Fruit fly (Drosophila melanogaster) whole organism, wandering third instar larva: ENCODE measurements around the gene CG5934.
A peak's percentile ranks its signal among the peaks of the same experiment; 100 is the strongest.

Experiments
- Abd-B ChIP-seq: fragments of >200 bp; optimal IDR thresholded peaks from 2 replicates; lab custom pipeline; 2017; ENCODE audit warnings: missing biosample characterization, missing genetic modification characterization
- CG32264 ChIP-seq: fragments of 200-800 bp; sonication (Bioruptor generic); optimal IDR thresholded peaks from 2 replicates; lab custom pipeline; 2016; ENCODE audit warnings: missing biosample characterization, missing genetic modification characterization
- CG9705 ChIP-seq: fragments of 200-800 bp; sonication (Bioruptor generic); optimal IDR thresholded peaks from 2 replicates; lab custom pipeline; 2018; ENCODE audit warnings: missing biosample characterization, mild to moderate bottlenecking, missing genetic modification characterization
- CrebA ChIP-seq: fragments of 200-800 bp; sonication (Bioruptor generic); optimal IDR thresholded peaks from 2 replicates; lab custom pipeline; 2016; ENCODE audit warnings: missing biosample characterization, mild to moderate bottlenecking, missing genetic modification characterization, borderline replicate concordance
- Dfd ChIP-seq: fragments of >200 bp; optimal IDR thresholded peaks from 2 replicates; lab custom pipeline; 2017; ENCODE audit warnings: missing biosample characterization, missing genetic modification characterization
- Dif ChIP-seq: fragments of 200-275, 200-300 bp; sonication (Bioruptor generic); optimal IDR thresholded peaks from 2 replicates; lab custom pipeline; 2018; ENCODE audit warnings: missing biosample characterization, missing genetic modification characterization; ENCODE audit not compliant: partially characterized antibody
- GATAd ChIP-seq: sonication (Bioruptor generic); optimal IDR thresholded peaks from 2 replicates; lab custom pipeline; 2016; ENCODE audit warnings: missing biosample characterization, missing genetic modification characterization
- HLH106 ChIP-seq: fragments of 200-800 bp; optimal IDR thresholded peaks from 3 replicates; lab custom pipeline; 2019; ENCODE audit warnings: missing biosample characterization, mild to moderate bottlenecking, missing genetic modification characterization, moderate library complexity
- Hnf4 ChIP-seq: fragments of 200-800 bp; sonication (Bioruptor generic); optimal IDR thresholded peaks from 2 replicates; lab custom pipeline; 2016; ENCODE audit warnings: missing biosample characterization, mild to moderate bottlenecking, missing genetic modification characterization
- Hr78 ChIP-seq: fragments of >200 bp; optimal IDR thresholded peaks from 2 replicates; lab custom pipeline; 2017; ENCODE audit warnings: missing biosample characterization, missing genetic modification characterization
- Hr83 ChIP-seq: fragments of 200-300 bp; sonication (Bioruptor generic); optimal IDR thresholded peaks from 2 replicates; lab custom pipeline; 2016; ENCODE audit warnings: missing biosample characterization, mild to moderate bottlenecking, missing genetic modification characterization, moderate library complexity; ENCODE audit not compliant: poor library complexity, severe bottlenecking
- Jra ChIP-seq: sonication (Bioruptor generic); optimal IDR thresholded peaks from 2 replicates; lab custom pipeline; 2016; ENCODE audit warnings: missing biosample characterization, missing genetic modification characterization
- Mio ChIP-seq: sonication (Bioruptor generic); optimal IDR thresholded peaks from 2 replicates; lab custom pipeline; 2016; ENCODE audit warnings: missing biosample characterization, missing genetic modification characterization
- Myc ChIP-seq: fragments of >200 bp; optimal IDR thresholded peaks from 2 replicates; lab custom pipeline; 2017
- N ChIP-seq: fragments of >200 bp; optimal IDR thresholded peaks from 2 replicates; lab custom pipeline; 2018; ENCODE audit warnings: missing biosample characterization, missing external identifiers, missing genetic modification characterization
- OdsH ChIP-seq: fragments of 200-800 bp; sonication (Bioruptor generic); optimal IDR thresholded peaks from 2 replicates; lab custom pipeline; 2016; ENCODE audit warnings: missing biosample characterization, mild to moderate bottlenecking, missing genetic modification characterization
- Rel ChIP-seq, 2 experiments: fragments of 200-800 bp; sonication (Bioruptor generic) in 1 of 2; optimal IDR thresholded peaks; 2 replicates in 1 of 2; 3 replicates in 1 of 2; lab custom pipeline; 2016 to 2019; ENCODE audit warnings: mild to moderate bottlenecking in 2 of 2, missing biosample characterization in 2 of 2, missing genetic modification characterization in 2 of 2, moderate library complexity in 1 of 2
- Sp1 ChIP-seq: fragments of 200-800 bp; sonication (Bioruptor generic); optimal IDR thresholded peaks from 3 replicates; lab custom pipeline; 2019; ENCODE audit warnings: missing biosample characterization, mild to moderate bottlenecking, missing genetic modification characterization, moderate library complexity
- Vsx2 ChIP-seq: fragments of 200-300, 225-300 bp; sonication (Bioruptor generic); optimal IDR thresholded peaks from 2 replicates; lab custom pipeline; 2018; ENCODE audit warnings: missing biosample characterization, missing genetic modification characterization; ENCODE audit not compliant: partially characterized antibody
- br ChIP-seq: fragments of 200-800 bp; sonication (Bioruptor generic); optimal IDR thresholded peaks from 2 replicates; lab custom pipeline; 2016; ENCODE audit warnings: missing biosample characterization, missing genetic modification characterization
- brk ChIP-seq: fragments of 200-800 bp; sonication (Bioruptor generic); optimal IDR thresholded peaks from 2 replicates; lab custom pipeline; 2016; ENCODE audit warnings: missing biosample characterization, mild to moderate bottlenecking, missing genetic modification characterization
- dl ChIP-seq, 2 experiments: fragments of 175-275, 200-275 bp in 1 of 2; fragments of 200-275 bp in 1 of 2; sonication (Bioruptor generic); optimal IDR thresholded peaks; lab custom pipeline; 2018; ENCODE audit warnings: mild to moderate bottlenecking in 2 of 2, missing biosample characterization in 2 of 2, missing genetic modification characterization in 2 of 2, moderate library complexity in 2 of 2; ENCODE audit not compliant: partially characterized antibody in 2 of 2, insufficient read depth in 1 of 2
- dmrt93B ChIP-seq: fragments of 200-800 bp; sonication (Bioruptor generic); optimal IDR thresholded peaks from 2 replicates; lab custom pipeline; 2018; ENCODE audit warnings: missing biosample characterization, mild to moderate bottlenecking, missing genetic modification characterization
- dsf ChIP-seq: sonication (Bioruptor generic); optimal IDR thresholded peaks from 2 replicates; lab custom pipeline; 2016; ENCODE audit warnings: missing biosample characterization, missing genetic modification characterization, borderline replicate concordance
- ey ChIP-seq: fragments of 200-800 bp; sonication (Bioruptor generic); optimal IDR thresholded peaks from 2 replicates; lab custom pipeline; 2016; ENCODE audit warnings: missing biosample characterization, missing genetic modification characterization
- foxo ChIP-seq, 2 experiments: fragments of 200-800 bp; sonication (Bioruptor generic); optimal IDR thresholded peaks; 2 replicates in 1 of 2; 3 replicates in 1 of 2; lab custom pipeline; 2016 to 2017; ENCODE audit warnings: missing biosample characterization in 2 of 2, missing genetic modification characterization in 2 of 2
- fru ChIP-seq: fragments of 200-800 bp; sonication (Bioruptor generic); optimal IDR thresholded peaks from 3 replicates; lab custom pipeline; 2016; ENCODE audit warnings: missing biosample characterization, mild to moderate bottlenecking, missing genetic modification characterization
- h ChIP-seq: fragments of 200-800 bp; sonication (Bioruptor generic); optimal IDR thresholded peaks from 3 replicates; lab custom pipeline; 2016; ENCODE audit warnings: missing biosample characterization, mild to moderate bottlenecking, missing genetic modification characterization
- jim ChIP-seq: fragments of 175-275, 200-325 bp; sonication (Bioruptor generic); optimal IDR thresholded peaks from 2 replicates; lab custom pipeline; 2016; ENCODE audit warnings: missing biosample characterization, mild to moderate bottlenecking, missing genetic modification characterization
- lola ChIP-seq: fragments of >200 bp; optimal IDR thresholded peaks from 2 replicates; lab custom pipeline; 2017; ENCODE audit warnings: missing biosample characterization, missing genetic modification characterization
- pan ChIP-seq: fragments of >200 bp; optimal IDR thresholded peaks from 2 replicates; lab custom pipeline; 2017
- psq ChIP-seq: fragments of 200-800 bp; sonication (Bioruptor generic); optimal IDR thresholded peaks from 3 replicates; lab custom pipeline; 2017; ENCODE audit warnings: missing biosample characterization, mild to moderate bottlenecking, missing genetic modification characterization, moderate library complexity
- rgr ChIP-seq: fragments of 200-800 bp; sonication (Bioruptor generic); optimal IDR thresholded peaks from 3 replicates; lab custom pipeline; 2016; ENCODE audit warnings: missing biosample characterization, mild to moderate bottlenecking, missing genetic modification characterization
- sage ChIP-seq: fragments of 200-800 bp; sonication (Bioruptor generic); optimal IDR thresholded peaks from 2 replicates; lab custom pipeline; 2016; ENCODE audit warnings: missing biosample characterization, mild to moderate bottlenecking, missing genetic modification characterization
- sv ChIP-seq: fragments of 200-800 bp; sonication (Bioruptor generic); optimal IDR thresholded peaks from 3 replicates; lab custom pipeline; 2016; ENCODE audit warnings: missing biosample characterization, missing genetic modification characterization
- tai ChIP-seq: sonication (Bioruptor generic); optimal IDR thresholded peaks from 2 replicates; lab custom pipeline; 2016; ENCODE audit warnings: missing biosample characterization, missing genetic modification characterization
- usp ChIP-seq: fragments of >200 bp; optimal IDR thresholded peaks from 2 replicates; lab custom pipeline; 2017; ENCODE audit warnings: missing biosample characterization, missing genetic modification characterization
- woc ChIP-seq: sonication (Bioruptor generic); optimal IDR thresholded peaks from 2 replicates; lab custom pipeline; 2016; ENCODE audit warnings: missing biosample characterization, mild to moderate bottlenecking, missing genetic modification characterization

Gene CG5934

dm6 chr3R:27288202-27289135, 15.0 kb downstream of the CG5934 start, which contains the start of the genes bigmax and Hmu:
TSS of gene bigmax (minus strand) at chr3R:27288526.
TSS of gene Hmu (plus strand) at chr3R:27288769.
- TF ChIP-seq dmrt93B (GFP tag; lab: Kevin White, UChicago) = peak; percentile 47
- no peak for TF ChIP-seq Rel (GFP tag; optimal IDR thresholded peaks at IDR 0.05; lab: Kevin White, UChicago)
- peak; percentile 100 for TF ChIP-seq Rel (tag; optimal IDR thresholded peaks at IDR 0.05; lab: Kevin White, UChicago)
- TF ChIP-seq sv (GFP tag; lab: Kevin White, UChicago) = peak; percentile 82
- no peak for TF ChIP-seq Abd-B (GFP tag; lab: Kevin White, UChicago)
- no peak for TF ChIP-seq sage
- TF ChIP-seq fru = peak; percentile 83
- TF ChIP-seq ey (GFP tag; lab: Kevin White, UChicago) = peak; percentile 87
- peak; percentile 5 to 89 for TF ChIP-seq foxo (GFP tag; optimal IDR thresholded peaks at IDR 0.05; lab: Kevin White, UChicago)
- peak; percentile 85 for TF ChIP-seq h
- TF ChIP-seq CrebA (GFP tag; lab: Kevin White, UChicago) = no peak
- peak; percentile 74 for TF ChIP-seq Hr83 (GFP tag; lab: Kevin White, UChicago)
- no peak for TF ChIP-seq brk
- TF ChIP-seq Hnf4 (GFP tag; lab: Kevin White, UChicago) = peak; percentile 93
- TF ChIP-seq GATAd (GFP tag; lab: Kevin White, UChicago) = peak; percentile 75
- no peak for TF ChIP-seq usp (GFP tag; lab: Kevin White, UChicago)
- TF ChIP-seq tai = no peak
- TF ChIP-seq Mio (GFP tag; lab: Kevin White, UChicago) = no peak
- peak; percentile 87 for TF ChIP-seq rgr (GFP tag; lab: Kevin White, UChicago)
- TF ChIP-seq dsf (GFP tag; lab: Kevin White, UChicago) = peak; percentile 82
- TF ChIP-seq lola (GFP tag; lab: Kevin White, UChicago) = no peak
- no peak for TF ChIP-seq dl (GFP tag; optimal IDR thresholded peaks at IDR 0.05; lab: Kevin White, UChicago; ENCODE audit: insufficient read depth in 1 of 2, partially characterized antibody in 2 of 2)
- TF ChIP-seq Vsx2 (GFP tag; lab: Kevin White, UChicago) = no peak
- no peak for TF ChIP-seq Dfd (GFP tag; lab: Kevin White, UChicago)
- TF ChIP-seq Dif (GFP tag; lab: Kevin White, UChicago) = peak; percentile 48
- TF ChIP-seq pan (lab: Kevin White, UChicago) = no peak
- TF ChIP-seq Hr78 (GFP tag; lab: Kevin White, UChicago) = no peak
- peak; percentile 70 for TF ChIP-seq OdsH (GFP tag; lab: Kevin White, UChicago)
- peak; percentile 93 for TF ChIP-seq Jra
- TF ChIP-seq Myc (lab: Kevin White, UChicago) = no peak
- TF ChIP-seq N (GFP tag; lab: Kevin White, UChicago) = no peak
- TF ChIP-seq CG9705 (GFP tag; lab: Kevin White, UChicago) = peak; percentile 68
- TF ChIP-seq br (GFP tag; lab: Kevin White, UChicago) = peak; percentile 75
- TF ChIP-seq CG32264 (GFP tag; lab: Kevin White, UChicago) = peak; percentile 71
- TF ChIP-seq woc (GFP tag; lab: Kevin White, UChicago) = peak; percentile 92
- no peak for TF ChIP-seq jim (GFP tag; lab: Kevin White, UChicago)
- TF ChIP-seq Sp1 = peak; percentile 75
- TF ChIP-seq HLH106 = peak; percentile 80
- peak; percentile 63 for TF ChIP-seq psq (GFP tag; lab: Kevin White, UChicago)

dm6 chr3R:27289638-27290037, 16.1 kb downstream of the CG5934 start:
- TF ChIP-seq sage (no peak), foxo (GFP tag; optimal IDR thresholded peaks at IDR 0.05; lab: Kevin White, UChicago) (peak in 1 of 2 experiments; percentile 38), psq (GFP tag; lab: Kevin White, UChicago) (no peak), fru (peak; percentile 43), Hr83 (GFP tag; lab: Kevin White, UChicago) (no peak), Rel (GFP tag; optimal IDR thresholded peaks at IDR 0.05; lab: Kevin White, UChicago) (no peak), Rel (tag; optimal IDR thresholded peaks at IDR 0.05; lab: Kevin White, UChicago) (no peak), lola (GFP tag; lab: Kevin White, UChicago) (no peak), br (GFP tag; lab: Kevin White, UChicago) (peak; percentile 8), Hnf4 (GFP tag; lab: Kevin White, UChicago) (peak; percentile 13), ey (GFP tag; lab: Kevin White, UChicago) (peak; percentile 28), dmrt93B (GFP tag; lab: Kevin White, UChicago) (no peak), GATAd (GFP tag; lab: Kevin White, UChicago) (no peak), Sp1 (no peak), OdsH (GFP tag; lab: Kevin White, UChicago) (peak; percentile 3), Dfd (GFP tag; lab: Kevin White, UChicago) (no peak), dl (GFP tag; optimal IDR thresholded peaks at IDR 0.05; lab: Kevin White, UChicago; ENCODE audit: insufficient read depth in 1 of 2, partially characterized antibody in 2 of 2) (no peak), woc (GFP tag; lab: Kevin White, UChicago) (no peak), sv (GFP tag; lab: Kevin White, UChicago) (no peak), rgr (GFP tag; lab: Kevin White, UChicago) (peak; percentile 34), CrebA (GFP tag; lab: Kevin White, UChicago) (no peak), Abd-B (GFP tag; lab: Kevin White, UChicago) (no peak), usp (GFP tag; lab: Kevin White, UChicago) (no peak), Jra (no peak), Dif (GFP tag; lab: Kevin White, UChicago) (no peak), Hr78 (GFP tag; lab: Kevin White, UChicago) (no peak), dsf (GFP tag; lab: Kevin White, UChicago) (no peak), brk (no peak), jim (GFP tag; lab: Kevin White, UChicago) (no peak), Mio (GFP tag; lab: Kevin White, UChicago) (no peak), HLH106 (peak; percentile 23), h (peak; percentile 65)
